Worm (Caenorhabditis elegans): Measurements from ENCODE around the gene ugt-16.

ce11 chrV:12819792-12820453, 4.9 kb upstream of the ugt-16 start, which contains the start of the genes ZC443.4 and ugt-18:
- TF ChIP-seq ama-1 (optimal IDR thresholded peaks at IDR 0.05) (no peak), hnd-1 (tag; optimal IDR thresholded peaks at IDR 0.05) (no peak), ceh-36 (tag; optimal IDR thresholded peaks at IDR 0.05) (no peak)
